Worm (Caenorhabditis elegans): ENCODE results near the gene chs-2.

Gene chs-2

ce11 chrII:178993-179392 lies 17.8 kb upstream of the chs-2 start, which contains the start of gene T01D1.4:
Gene T01D1.4, minus strand, starts transcription at chrII:179093.
- TF ChIP-seq egl-27 (tag; optimal IDR thresholded peaks at IDR 0.05) (no peak), efl-3 (GFP tag; optimal IDR thresholded peaks at IDR 0.05) (no peak), nhr-237 (tag; optimal IDR thresholded peaks at IDR 0.05) (no peak), unc-98 (GFP tag; IDR thresholded peaks at IDR 0.05) (no peak), lin-15B (tag; optimal IDR thresholded peaks at IDR 0.05) (no peak), lin-39 (tag; optimal IDR thresholded peaks at IDR 0.05) (no peak), pag-3 (tag; optimal IDR thresholded peaks at IDR 0.05; ENCODE audit: borderline replicate concordance, insufficient read depth) (no peak), alr-1 (tag; optimal IDR thresholded peaks at IDR 0.05; ENCODE audit: borderline replicate concordance) (no peak), ama-1 (optimal IDR thresholded peaks at IDR 0.05) (no peak), aha-1 (tag; optimal IDR thresholded peaks at IDR 0.05) (no peak), pax-3 (tag; optimal IDR thresholded peaks at IDR 0.05) (no peak), nhr-28 (tag; optimal IDR thresholded peaks at IDR 0.05) (no peak), ztf-4 (tag; optimal IDR thresholded peaks at IDR 0.05) (no peak), mef-2 (tag; optimal IDR thresholded peaks at IDR 0.05) (no peak), dpl-1 (GFP tag; optimal IDR thresholded peaks at IDR 0.05) (no peak), ztf-11 (tag; optimal IDR thresholded peaks at IDR 0.05) (no peak)

ce11 chrII:186504-186903 lies 10.3 kb upstream of the chs-2 start, which contains the start of gene T01D1.8:
Gene T01D1.8, plus strand, starts transcription at chrII:186739.
- TF ChIP-seq nhr-84 (tag; optimal IDR thresholded peaks at IDR 0.05) (no peak), nhr-11 (tag; optimal IDR thresholded peaks at IDR 0.05) (no peak), blmp-1 (tag; optimal IDR thresholded peaks at IDR 0.05) (peak; percentile 66)

DNA sequence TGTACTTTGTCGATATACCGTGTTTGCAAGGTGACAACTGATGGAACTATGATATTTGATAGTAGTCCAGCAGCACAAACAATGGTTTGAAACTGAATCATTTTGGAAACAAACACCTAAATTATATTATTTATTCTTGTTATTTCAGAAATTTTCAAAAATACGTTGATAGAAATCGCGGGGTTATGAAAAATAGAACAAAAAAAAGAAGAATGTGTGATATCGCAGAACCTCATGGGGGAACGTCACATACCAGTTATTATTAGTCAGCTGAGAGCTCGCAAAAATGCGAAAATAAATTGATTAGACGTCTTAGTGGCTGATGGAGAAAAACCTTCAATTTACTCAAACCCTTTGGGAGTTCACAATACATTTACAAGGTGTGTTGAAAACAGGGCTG lies 7.8 kb upstream of the chs-2 start, which contains the start of gene T01D1.5:
Gene T01D1.5, minus strand, starts transcription at position 101 of the 400 bp plus-strand sequence.
- no peak for TF ChIP-seq efl-1 (optimal IDR thresholded peaks at IDR 0.05)
- peak in 1 of 2 experiments; percentile 6 for TF ChIP-seq efl-1 (GFP tag; optimal IDR thresholded peaks at IDR 0.05 in 1 of 2)
- TF ChIP-seq tbx-2 (tag; optimal IDR thresholded peaks at IDR 0.05) = no peak

DNA sequence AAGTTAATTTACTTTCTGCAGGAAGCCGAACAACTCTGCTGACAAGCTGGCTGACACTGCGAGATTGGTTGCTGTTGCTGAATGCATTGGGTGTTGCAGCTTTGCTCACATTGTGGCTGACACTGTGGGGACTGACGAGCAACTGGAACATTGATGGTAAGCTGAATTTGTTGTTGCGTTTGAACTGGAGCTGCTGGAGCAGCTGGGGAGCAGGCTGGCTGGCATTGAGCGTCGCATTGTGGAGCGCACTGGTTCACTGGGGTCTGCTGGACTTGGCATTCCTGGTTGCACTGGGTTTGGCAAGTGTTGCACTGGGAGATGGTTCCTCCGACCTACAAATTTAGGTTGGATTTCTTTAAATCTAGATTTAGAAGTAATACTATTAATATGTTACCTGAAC lies 4.2 kb upstream of the chs-2 start:
- TF ChIP-seq lin-14 (GFP tag; optimal IDR thresholded peaks at IDR 0.05) (no peak), ama-1 (optimal IDR thresholded peaks at IDR 0.05) (no peak), pax-3 (tag; optimal IDR thresholded peaks at IDR 0.05) (no peak), ceh-90 (tag; optimal IDR thresholded peaks at IDR 0.05) (no peak), nhr-84 (tag; optimal IDR thresholded peaks at IDR 0.05) (no peak), F16B12.6 (tag; optimal IDR thresholded peaks at IDR 0.05) (no peak), dsc-1 (tag; optimal IDR thresholded peaks at IDR 0.05) (no peak)

DNA sequence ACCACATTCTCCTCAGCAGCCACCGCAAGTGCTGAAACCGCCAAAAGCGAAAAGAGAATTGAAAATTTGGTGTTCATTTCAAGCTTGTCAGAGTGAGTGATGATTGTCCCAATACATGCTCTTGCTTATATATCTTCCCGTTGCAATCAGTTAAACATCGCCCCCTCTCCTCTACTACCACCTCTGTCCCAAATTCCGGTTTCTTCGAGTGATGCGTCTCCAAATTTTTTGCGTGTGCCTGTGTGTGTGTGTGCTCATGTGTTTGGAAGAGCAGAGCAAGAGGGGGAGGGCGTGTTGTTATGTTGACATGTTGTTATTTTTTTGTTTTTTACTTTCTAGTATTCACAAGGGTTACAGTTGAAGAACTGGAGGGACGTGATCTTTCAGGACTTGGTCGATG lies 2.3 kb upstream of the chs-2 start, which contains the start of gene abu-11:
Gene abu-11, minus strand, starts transcription at position 101 of the 400 bp plus-strand sequence.
- TF ChIP-seq alr-1 (tag; optimal IDR thresholded peaks at IDR 0.05; ENCODE audit: borderline replicate concordance) (no peak), blmp-1 (tag; optimal IDR thresholded peaks at IDR 0.05) (no peak), unc-30 (tag; optimal IDR thresholded peaks at IDR 0.05) (no peak), skn-1 (tag; optimal IDR thresholded peaks at IDR 0.05) (no peak), unc-98 (GFP tag; IDR thresholded peaks at IDR 0.05) (no peak), nhr-47 (tag; optimal IDR thresholded peaks at IDR 0.05) (no peak), ets-5 (GFP tag; IDR thresholded peaks at IDR 0.05) (no peak), fkh-10 (GFP tag; optimal IDR thresholded peaks at IDR 0.05) (no peak), nhr-12 (tag; optimal IDR thresholded peaks at IDR 0.05) (no peak), sptf-1 (tag; optimal IDR thresholded peaks at IDR 0.05) (no peak), lin-39 (tag; optimal IDR thresholded peaks at IDR 0.05) (no peak), swsn-7 (tag; optimal IDR thresholded peaks at IDR 0.05) (no peak), elt-3 (tag; optimal IDR thresholded peaks at IDR 0.05) (no peak)

Data from whole organism, L1 larva.